Worm (Caenorhabditis elegans): ENCODE results near the gene Y60C6A.2.

DNA sequence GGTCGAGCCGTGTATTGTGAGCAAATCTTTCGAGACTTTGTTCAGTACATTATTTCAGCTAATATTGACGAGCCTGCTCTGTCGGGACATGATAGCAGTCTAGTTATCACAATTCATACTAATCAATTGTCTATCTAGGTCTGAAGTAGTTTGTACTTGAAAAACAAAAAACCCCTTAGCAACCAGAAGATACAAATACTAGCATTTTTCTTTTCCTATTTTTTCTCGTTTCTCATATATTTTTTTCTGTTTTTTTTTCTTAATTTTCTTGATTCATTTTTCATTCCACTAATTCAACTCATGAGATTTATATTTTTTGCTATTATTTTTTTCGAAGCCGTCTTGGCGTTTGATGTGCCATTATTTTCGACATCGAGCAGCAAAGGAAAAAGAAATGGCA is 1.9 kb upstream of the Y60C6A.2 start, which contains the start of gene R02F11.9:
- TF ChIP-seq him-1 (tag; optimal IDR thresholded peaks at IDR 0.05), result no peak
- TF ChIP-seq dao-5 (tag; optimal IDR thresholded peaks at IDR 0.05), result no peak
